Worm (Caenorhabditis elegans) whole organism, L4/young adult: ENCODE data around the gene tbc-8.

Experiments
- W03F9.2 ChIP-seq: fragments of 150-350 bp; optimal IDR thresholded peaks from 2 replicates; lab custom pipeline; 2014; ENCODE audit warnings: missing biosample characterization, missing genetic modification characterization
- him-1 ChIP-seq: sonication (generic microtip); optimal IDR thresholded peaks from 2 replicates; lab custom pipeline; 2016; ENCODE audit warnings: missing genotype, missing genetic modification reagents, missing genetic modification characterization, missing compliant biosample characterization

DNA sequence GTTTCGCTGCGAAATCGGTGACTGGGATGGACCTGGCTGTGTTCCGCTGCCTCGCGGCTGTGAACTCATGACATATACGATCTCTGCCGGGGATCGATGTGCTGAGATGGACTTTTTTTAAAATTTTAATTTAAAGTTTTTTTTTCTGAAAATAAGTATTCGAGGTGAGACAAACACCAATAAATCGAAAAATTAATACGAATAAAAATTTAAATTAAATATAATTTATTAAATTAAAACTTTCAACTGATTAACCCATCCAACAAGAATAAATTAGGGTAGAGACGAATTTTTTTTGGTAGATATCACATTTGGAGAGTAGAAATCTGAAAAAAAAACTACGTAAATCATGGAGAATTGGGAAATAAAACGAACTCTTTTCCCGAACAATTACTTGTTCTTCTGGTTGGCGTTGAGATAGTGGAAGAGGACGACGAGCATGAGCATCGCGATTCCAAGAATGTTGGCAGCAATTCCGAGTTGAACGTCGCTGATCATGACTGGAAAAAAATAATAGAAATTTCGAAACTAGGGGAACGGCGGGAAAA, 46.6 kb upstream of the tbc-8 start, which contains the start of the genes unc-50 and ostf-4:
- TF ChIP-seq W03F9.2 (tag; lab: Kevin White, UChicago) (no peak), him-1 (tag; lab: Kevin White, UChicago) (no peak)
